Worm (Caenorhabditis elegans): ENCODE data around the gene sod-3.

DNA sequence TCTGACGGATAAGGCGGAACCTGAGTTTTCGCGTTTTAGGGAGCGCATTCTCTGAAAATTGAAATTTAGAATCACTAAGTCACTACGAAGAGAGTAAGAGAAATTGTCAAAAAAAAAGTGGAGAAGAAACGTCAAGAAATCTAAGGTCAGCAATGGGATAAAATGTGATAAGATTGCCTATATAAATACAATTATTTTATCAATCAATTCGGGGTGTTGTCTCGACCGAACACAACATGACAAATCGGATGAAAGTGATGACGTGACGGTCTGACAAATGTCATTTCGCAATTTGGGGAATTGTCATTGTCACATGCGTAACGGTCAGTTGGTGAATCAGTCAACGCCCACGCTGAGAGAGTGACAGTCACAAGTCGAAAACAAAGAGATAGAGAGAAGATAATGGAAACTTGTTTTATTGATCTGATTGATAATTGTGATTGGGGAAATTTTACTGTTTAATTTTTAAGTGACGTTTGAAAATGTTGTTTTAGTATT lies 45.6 kb downstream of the sod-3 start, which contains the start of gene cnp-3:
- TF ChIP-seq lin-13 (tag; optimal IDR thresholded peaks at IDR 0.05) = no peak
- TF ChIP-seq lsy-2 (tag; optimal IDR thresholded peaks at IDR 0.05) = no peak
- no peak for TF ChIP-seq nhr-28 (tag; optimal IDR thresholded peaks at IDR 0.05)
- no peak for TF ChIP-seq ham-2 (GFP tag; optimal IDR thresholded peaks at IDR 0.05)
- no peak for TF ChIP-seq mep-1 (tag; optimal IDR thresholded peaks at IDR 0.05)
- no peak for TF ChIP-seq drap-1 (GFP tag; optimal IDR thresholded peaks at IDR 0.05)
- no peak for TF ChIP-seq snpc-4 (tag; optimal IDR thresholded peaks at IDR 0.05)
- no peak for TF ChIP-seq mab-5 (tag; optimal IDR thresholded peaks at IDR 0.05)
- no peak for TF ChIP-seq elt-3 (tag; optimal IDR thresholded peaks at IDR 0.05)
